Fruit fly (Drosophila melanogaster): ENCODE results near the gene pip.
A peak's percentile ranks its signal among the peaks of the same experiment; 100 is the strongest.

pip gene

DNA sequence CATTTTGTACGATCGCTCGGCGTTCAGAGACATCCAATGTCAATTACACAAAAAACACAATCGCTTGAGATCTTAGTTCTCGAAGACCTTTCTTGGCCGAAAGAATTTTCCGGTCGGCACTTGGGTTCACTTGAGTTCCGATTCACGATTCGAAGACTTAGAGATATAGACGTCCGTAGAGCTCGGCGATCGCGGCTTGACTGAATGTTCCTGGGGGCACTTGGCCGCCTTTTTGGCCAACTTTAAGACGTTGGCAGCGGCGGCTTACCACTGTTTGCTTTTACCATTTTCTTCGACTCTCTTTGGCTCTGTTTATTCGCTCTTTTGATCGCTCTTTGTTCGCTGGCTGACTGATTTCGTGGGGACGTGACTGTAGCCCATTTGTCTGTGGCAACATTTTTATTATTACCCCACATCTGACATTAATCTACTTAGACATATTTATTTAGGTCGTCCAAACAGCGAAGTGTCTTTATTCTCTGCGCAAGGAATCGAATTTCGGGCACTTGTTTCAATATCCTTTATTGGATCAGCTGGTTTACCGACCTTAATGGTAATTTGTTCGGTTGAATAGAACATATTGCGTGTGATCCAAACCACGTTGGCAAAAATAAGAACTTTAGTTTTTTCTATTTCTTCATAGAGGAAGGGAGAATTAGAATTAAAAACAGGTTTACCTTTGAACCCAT lies at the start of gene pip:
TSS of gene pip (minus strand) at position 212 of the 689 bp plus-strand sequence.
- peak; percentile 43 for TF ChIP-seq noc (tag; optimal IDR thresholded peaks at IDR 0.05)

dm6 chr3L:19350579-19350978 lies 13.2 kb upstream of the pip start:
- TF ChIP-seq noc (tag; optimal IDR thresholded peaks at IDR 0.05): no peak

- TF ChIP-seq noc (tag; optimal IDR thresholded peaks at IDR 0.05): no peak
Observed at dm6 chr3L:19349530-19350161, 12.2 kb upstream of the pip start.

DNA sequence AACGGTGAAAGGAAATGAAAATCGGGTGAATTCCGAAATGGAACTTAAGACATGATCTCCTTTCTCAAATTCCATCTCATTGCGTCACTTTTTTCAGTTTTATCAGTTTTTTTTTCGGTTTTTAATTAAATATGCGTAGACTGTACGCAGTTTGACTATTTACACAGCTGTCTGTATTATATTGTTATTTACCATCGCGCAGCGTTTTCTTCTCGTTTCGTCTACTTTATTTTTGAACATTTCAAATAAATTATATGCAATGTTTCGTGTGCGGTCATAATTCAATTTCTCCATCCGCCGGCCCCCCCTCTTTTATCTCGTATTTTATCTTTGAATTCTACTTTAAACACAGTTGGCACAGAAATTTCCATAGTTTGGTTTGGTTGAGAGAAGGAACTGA lies 3.1 kb upstream of the pip start:
- no peak for TF ChIP-seq noc (tag; optimal IDR thresholded peaks at IDR 0.05)

- TF ChIP-seq noc (tag; optimal IDR thresholded peaks at IDR 0.05): peak; percentile 61
Observed at dm6 chr3L:19338234-19338633, 825 bp upstream of the pip start.

DNA sequence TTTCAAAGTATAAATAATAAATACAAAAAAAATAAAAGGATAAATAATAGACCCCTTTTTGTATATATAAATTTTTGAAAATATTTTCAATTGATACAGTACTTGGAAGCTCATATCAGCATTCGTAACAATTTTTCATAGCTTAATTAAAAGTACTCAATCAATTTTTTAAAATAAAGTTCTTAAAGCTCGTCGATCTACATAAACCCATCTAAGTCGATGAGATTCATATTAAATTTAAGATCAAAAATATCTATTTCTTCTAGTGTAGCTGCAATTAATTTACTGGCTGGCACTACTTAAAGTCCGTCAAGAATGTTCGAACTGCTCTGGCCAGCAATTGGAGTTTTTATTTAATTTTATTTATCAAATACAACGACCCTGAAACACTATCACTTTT lies 731 bp downstream of the pip start:
- TF ChIP-seq noc (tag; optimal IDR thresholded peaks at IDR 0.05): no peak

DNA sequence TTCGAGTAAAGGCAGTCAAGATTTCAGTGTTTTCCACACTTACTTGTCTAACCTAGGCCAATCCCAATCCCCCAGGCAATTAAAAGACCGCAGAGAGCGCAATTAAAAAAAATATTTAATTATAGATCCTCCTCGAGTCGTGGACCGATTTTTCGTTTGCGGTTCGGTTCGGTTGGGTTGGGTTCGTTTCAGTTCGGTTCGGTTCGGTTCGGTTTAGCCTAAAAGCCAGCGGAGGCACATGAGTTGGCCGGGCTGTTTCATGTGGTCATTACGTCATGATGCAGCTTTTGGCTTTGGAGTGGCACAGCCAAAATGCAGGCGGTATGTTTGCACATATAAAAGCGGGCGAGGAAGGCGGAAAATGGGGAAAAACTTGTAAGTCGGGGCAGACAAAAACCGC lies 5.6 kb downstream of the pip start:
- TF ChIP-seq noc (tag; optimal IDR thresholded peaks at IDR 0.05): no peak

DNA sequence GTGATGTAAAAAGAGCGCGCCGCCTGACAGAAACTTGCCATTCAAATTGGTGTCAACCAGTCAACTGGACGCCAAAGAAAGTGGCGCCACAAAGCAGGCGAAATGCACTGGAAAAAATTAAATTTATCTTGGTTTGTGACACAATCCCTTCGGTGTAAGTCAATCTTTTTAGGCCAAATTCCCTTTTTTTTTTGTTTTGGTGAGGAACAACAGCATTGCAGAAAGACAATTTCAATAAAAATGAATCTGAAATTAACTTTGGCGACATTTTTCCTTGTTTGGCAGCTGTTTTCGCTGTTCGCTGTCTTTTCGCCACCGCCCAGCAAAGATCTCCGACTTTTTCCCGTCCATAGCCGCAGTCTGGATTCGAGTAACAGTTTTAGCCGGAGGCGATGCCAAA lies 7.9 kb downstream of the pip start:
- no peak for TF ChIP-seq noc (tag; optimal IDR thresholded peaks at IDR 0.05)

DNA sequence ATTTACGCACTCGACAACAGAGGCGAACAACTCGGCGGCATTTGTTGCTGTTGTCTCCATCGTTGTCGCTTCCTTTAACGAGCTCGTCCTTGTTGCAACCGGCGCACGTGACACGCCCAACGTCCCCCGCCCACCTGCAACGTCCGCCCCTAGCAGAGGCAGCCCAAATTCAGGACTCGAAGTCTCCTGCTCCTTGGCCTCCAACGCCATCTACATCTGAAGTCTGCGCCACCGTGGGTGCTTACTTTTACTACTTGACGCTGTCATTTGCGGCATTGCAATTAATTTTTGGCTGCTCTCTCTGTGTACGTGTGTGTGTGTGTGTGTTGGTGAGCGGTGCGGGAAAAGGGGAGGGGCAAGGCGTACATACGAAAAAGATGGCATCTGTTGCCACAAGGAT lies 9.3 kb downstream of the pip start:
- no peak for TF ChIP-seq noc (tag; optimal IDR thresholded peaks at IDR 0.05)

- no peak for TF ChIP-seq noc (tag; optimal IDR thresholded peaks at IDR 0.05)
Observed at dm6 chr3L:19327223-19327622, 10.2 kb downstream of the pip start.

- no peak for TF ChIP-seq noc (tag; optimal IDR thresholded peaks at IDR 0.05)
Observed at dm6 chr3L:19326029-19326428, 11.4 kb downstream of the pip start.

DNA sequence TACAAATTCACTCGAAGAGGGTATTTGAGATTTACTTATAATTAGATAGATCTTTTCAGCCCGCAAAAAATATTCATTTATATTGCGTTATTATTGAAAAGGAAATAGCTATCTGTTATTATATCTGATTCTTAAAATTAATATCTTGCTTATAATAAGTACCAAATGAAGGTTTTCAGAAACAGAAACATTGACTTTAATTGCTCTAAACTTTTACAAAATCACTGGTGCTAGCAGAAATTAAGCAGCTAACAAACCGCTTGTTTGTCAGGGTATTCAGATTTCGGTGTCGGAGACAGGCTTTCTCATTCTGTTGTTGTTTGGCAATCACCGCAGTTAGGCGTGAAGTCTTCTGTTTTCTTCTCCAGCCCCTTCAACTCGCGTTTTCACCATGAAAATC lies 20.8 kb downstream of the pip start:
- no peak for TF ChIP-seq noc (tag; optimal IDR thresholded peaks at IDR 0.05)

dm6 chr3L:19314877-19315276 lies 22.5 kb downstream of the pip start:
- TF ChIP-seq noc (tag; optimal IDR thresholded peaks at IDR 0.05): no peak

- peak; percentile 23 for TF ChIP-seq noc (tag; optimal IDR thresholded peaks at IDR 0.05)
Observed at dm6 chr3L:19294613-19295299, 42.7 kb downstream of the pip start.

- TF ChIP-seq noc (tag; optimal IDR thresholded peaks at IDR 0.05): no peak
Observed at dm6 chr3L:19294235-19294612, 43.2 kb downstream of the pip start, which contains the start of gene fal. fal (plus strand) TSS chr3L:19294564.

- no peak for TF ChIP-seq noc (tag; optimal IDR thresholded peaks at IDR 0.05)
Observed at dm6 chr3L:19293178-19293741, 44.1 kb downstream of the pip start.
